Worm (Caenorhabditis elegans) whole organism, L4 larva: Measurements from ENCODE around the gene pro-2.

ENCODE experiments used
- D1046.2 ChIP-seq: fragments of 200-800 bp; sonication (Bioruptor generic); IDR thresholded peaks from 2 replicates; pipeline ENCODE4 v1.3.6; 2022; ENCODE audit warnings: missing genetic modification characterization, missing compliant biosample characterization
- F37D6.2 ChIP-seq: sonication (generic microtip); optimal IDR thresholded peaks from 2 replicates; lab custom pipeline; 2016; ENCODE audit warnings: mild to moderate bottlenecking, missing genetic modification characterization, missing compliant biosample characterization
- F44E2.7 ChIP-seq: fragments of 200-800 bp; sonication (Bioruptor generic); IDR thresholded peaks from 2 replicates; pipeline ENCODE4 v2.1.2; 2022; ENCODE audit warnings: missing genetic modification characterization, missing compliant biosample characterization
- R02D3.7 ChIP-seq: fragments of 150-350 bp; sonication (generic microtip); optimal IDR thresholded peaks from 3 replicates; lab custom pipeline; 2014; ENCODE audit warnings: missing biosample characterization, missing genetic modification characterization
- Y105C5A.15 ChIP-seq: fragments of 200-800 bp; sonication (Bioruptor generic); IDR thresholded peaks from 2 replicates; pipeline ENCODE4 v1.3.6; 2022; ENCODE audit warnings: missing genetic modification characterization, missing compliant biosample characterization
- Y75B8A.6 ChIP-seq: fragments of 200-800 bp; sonication (Bioruptor generic); IDR thresholded peaks from 2 replicates; pipeline ENCODE4 v1.3.6; 2022; ENCODE audit warnings: missing genetic modification reagents, missing genetic modification characterization, missing compliant biosample characterization
- ZK337.2 ChIP-seq: fragments of 200-800 bp; sonication (Bioruptor generic); IDR thresholded peaks from 2 replicates; pipeline ENCODE4 v1.3.6; 2022; ENCODE audit warnings: missing genetic modification reagents, missing genetic modification characterization, missing compliant biosample characterization
- ZK546.5 ChIP-seq, 2 experiments: sonication (generic microtip); optimal IDR thresholded peaks; 2 replicates each; lab custom pipeline; 2017; ENCODE audit warnings: missing biosample characterization in 2 of 2, missing genetic modification characterization in 2 of 2
- aha-1 ChIP-seq: fragments of 150-350 bp; peaks from one replicate; lab custom pipeline; 2014; ENCODE audit warnings: missing biosample characterization, missing genetic modification characterization
- arid-1 ChIP-seq: fragments of 200-800 bp; sonication (Bioruptor generic); conservative IDR thresholded peaks from 2 replicates; pipeline ENCODE4 v1.3.6; 2022; ENCODE audit warnings: missing genetic modification reagents, missing genetic modification characterization, missing compliant biosample characterization
- attf-4 ChIP-seq: sonication (generic microtip); optimal IDR thresholded peaks from 3 replicates; lab custom pipeline; 2017; ENCODE audit warnings: missing biosample characterization, missing genetic modification characterization
- ceh-20 ChIP-seq: fragments of 200-800 bp; sonication (Bioruptor generic); IDR thresholded peaks from 2 replicates; pipeline ENCODE4 v1.3.6; 2022; ENCODE audit warnings: missing genetic modification reagents, missing genetic modification characterization, missing compliant biosample characterization
- ces-1 ChIP-seq: fragments of 150-350 bp; sonication (generic microtip); optimal IDR thresholded peaks from 4 replicates; lab custom pipeline; 2014; ENCODE audit warnings: missing biosample characterization, missing genetic modification reagents, missing genetic modification characterization
- daf-8 ChIP-seq: fragments of 200-800 bp; sonication (Bioruptor generic); IDR thresholded peaks from 2 replicates; pipeline ENCODE4 v1.3.6; 2022; ENCODE audit warnings: missing genetic modification characterization, missing compliant biosample characterization
- dmd-6 ChIP-seq: fragments of 200-800 bp; sonication (Bioruptor generic); IDR thresholded peaks from 2 replicates; pipeline ENCODE4 v1.3.6; 2022; ENCODE audit warnings: missing genetic modification reagents, missing genetic modification characterization, missing compliant biosample characterization
- hif-1 ChIP-seq, 2 experiments: sonication (generic microtip); optimal IDR thresholded peaks; 2 replicates each; lab custom pipeline; 2016 to 2017; ENCODE audit warnings: missing compliant biosample characterization in 2 of 2, missing genetic modification characterization in 2 of 2, missing genetic modification reagents in 2 of 2, missing genotype in 2 of 2, mild to moderate bottlenecking in 1 of 2
- hlh-11 ChIP-seq: fragments of 200-800 bp; sonication (Bioruptor generic); optimal IDR thresholded peaks from 2 replicates; lab custom pipeline; 2018; ENCODE audit warnings: mild to moderate bottlenecking, missing genetic modification characterization, missing compliant biosample characterization
- hlh-30 ChIP-seq: sonication (generic microtip); optimal IDR thresholded peaks from 2 replicates; lab custom pipeline; 2017; ENCODE audit warnings: antibody characterized with exemption, mild to moderate bottlenecking, missing genetic modification characterization, missing compliant biosample characterization; ENCODE audit not compliant: insufficient read depth
- lir-3 ChIP-seq: sonication (generic microtip); optimal IDR thresholded peaks from 2 replicates; lab custom pipeline; 2016; ENCODE audit warnings: mild to moderate bottlenecking, missing genetic modification characterization, missing compliant biosample characterization
- lsy-2 ChIP-seq, 2 experiments: fragments of 150-350 bp in 1 of 2; sonication (generic microtip) in 1 of 2; optimal IDR thresholded peaks; 2 replicates each; lab custom pipeline; 2014 to 2017; ENCODE audit warnings: missing biosample characterization in 2 of 2, missing genetic modification characterization in 2 of 2
- mdl-1 ChIP-seq, 2 experiments: fragments of 150-350 bp in 1 of 2; sonication (generic microtip) in 1 of 2; optimal IDR thresholded peaks; 2 replicates each; lab custom pipeline; 2014 to 2017; ENCODE audit warnings: missing biosample characterization in 2 of 2, missing genetic modification characterization in 2 of 2
- mxl-2 ChIP-seq: fragments of 200-800 bp; sonication (Bioruptor generic); conservative IDR thresholded peaks from 2 replicates; pipeline ENCODE4 v1.3.6; 2022; ENCODE audit warnings: missing genetic modification reagents, missing genetic modification characterization, missing compliant biosample characterization
- mxl-3 ChIP-seq: fragments of 200-800 bp; sonication (Bioruptor generic); optimal IDR thresholded peaks from 2 replicates; lab custom pipeline; 2018; ENCODE audit warnings: mild to moderate bottlenecking, missing genetic modification characterization, missing compliant biosample characterization
- nhr-237 ChIP-seq: sonication (generic microtip); optimal IDR thresholded peaks from 2 replicates; lab custom pipeline; 2017; ENCODE audit warnings: missing biosample characterization, missing genetic modification characterization
- nhr-28 ChIP-seq: fragments of 150-350 bp; optimal IDR thresholded peaks from 2 replicates; lab custom pipeline; 2014; ENCODE audit warnings: missing biosample characterization, missing genetic modification characterization
- nhr-48 ChIP-seq: sonication (generic microtip); optimal IDR thresholded peaks from 2 replicates; lab custom pipeline; 2016; ENCODE audit warnings: mild to moderate bottlenecking, missing genetic modification characterization, missing compliant biosample characterization
- nhr-6 ChIP-seq: fragments of 150-350 bp; optimal IDR thresholded peaks from 2 replicates; lab custom pipeline; 2014; ENCODE audit warnings: missing biosample characterization, missing genetic modification characterization
- pha-4 ChIP-seq, 2 experiments: fragments of 150-350 bp in 1 of 2; fragments of 200-800 bp in 1 of 2; sonication (Bioruptor generic) in 1 of 2; IDR thresholded peaks in 1 of 2; optimal IDR thresholded peaks in 1 of 2; 2 replicates each; pipeline versions ENCODE4 v1.3.6 to Lab custom; 2014 to 2022; ENCODE audit warnings: missing genetic modification characterization in 2 of 2, missing genetic modification reagents in 2 of 2, missing biosample characterization in 1 of 2, missing compliant biosample characterization in 1 of 2
- pqm-1 ChIP-seq: sonication (generic microtip); optimal IDR thresholded peaks from 2 replicates; lab custom pipeline; 2017; ENCODE audit warnings: missing biosample characterization, missing genetic modification characterization
- rbr-2 ChIP-seq: sonication (generic microtip); optimal IDR thresholded peaks from 2 replicates; lab custom pipeline; 2016; ENCODE audit warnings: missing genotype, missing genetic modification characterization, missing compliant biosample characterization
- set-16 ChIP-seq: fragments of 200-800 bp; sonication (Bioruptor generic); IDR thresholded peaks from 2 replicates; pipeline ENCODE4 v1.3.6; 2022; ENCODE audit warnings: missing genetic modification reagents, missing genetic modification characterization, missing compliant biosample characterization
- snpc-1.2 ChIP-seq: fragments of 200-800 bp; sonication (Bioruptor generic); IDR thresholded peaks from 2 replicates; pipeline ENCODE4 v1.3.6; 2022; ENCODE audit warnings: missing genetic modification reagents, missing genetic modification characterization, missing compliant biosample characterization
- spr-1 ChIP-seq: sonication (generic microtip); optimal IDR thresholded peaks from 2 replicates; lab custom pipeline; 2016; ENCODE audit warnings: mild to moderate bottlenecking, missing genetic modification characterization, missing compliant biosample characterization
- tag-97 ChIP-seq: fragments of 200-800 bp; sonication (Bioruptor generic); IDR thresholded peaks from 2 replicates; pipeline ENCODE4 v1.3.6; 2022; ENCODE audit warnings: missing genetic modification characterization, missing compliant biosample characterization
- tra-1 ChIP-seq: fragments of 200-800 bp; sonication (Bioruptor generic); IDR thresholded peaks from 2 replicates; pipeline ENCODE4 v1.3.6; 2022; ENCODE audit warnings: missing genetic modification reagents, missing genetic modification characterization, missing compliant biosample characterization
- unc-62 ChIP-seq, 3 experiments: fragments of 150-350 bp in 1 of 3; sonication (generic microtip); optimal IDR thresholded peaks in 2 of 3; peaks in 1 of 3; 1 replicate in 1 of 3; 2 replicates in 2 of 3; lab custom pipeline; 2014 to 2017; ENCODE audit warnings: missing biosample characterization in 3 of 3, missing genetic modification characterization in 3 of 3, missing genetic modification reagents in 3 of 3, missing genotype in 1 of 3
- vab-7 ChIP-seq: fragments of 200-800 bp; sonication (Bioruptor generic); IDR thresholded peaks from 2 replicates; pipeline ENCODE4 v1.3.6; 2022; ENCODE audit warnings: missing genetic modification reagents, missing genetic modification characterization, missing compliant biosample characterization
- zfp-3 ChIP-seq: fragments of 200-800 bp; sonication (Bioruptor generic); conservative IDR thresholded peaks from 2 replicates; pipeline ENCODE4 v1.3.6; 2022; ENCODE audit warnings: missing genetic modification reagents, missing genetic modification characterization, missing compliant biosample characterization

pro-2 gene

ce11 chrII:10300082-10300749, 44.7 kb downstream of the pro-2 start, which contains the start of gene nep-26 (continued):
- TF ChIP-seq mxl-2 (GFP tag; lab: Robert Waterston, UW) (no peak), lir-3 (no peak), ZK546.5 (tag; optimal IDR thresholded peaks at IDR 0.05; lab: Kevin White, UChicago) (no peak), hif-1 (tag; optimal IDR thresholded peaks at IDR 0.05; lab: Kevin White, UChicago) (peak; percentile 14 to 94), rbr-2 (tag; lab: Kevin White, UChicago) (no peak), ces-1 (GFP tag; lab: Kevin White, UChicago) (no peak), hlh-11 (tag; lab: Kevin White, UChicago) (peak; percentile 41), hlh-30 (tag; lab: Kevin White, UChicago) (peak; percentile 64)

ce11 chrII:10294262-10294661, 50.6 kb downstream of the pro-2 start:
- no peak for TF ChIP-seq attf-4
- TF ChIP-seq dmd-6 (GFP tag; lab: Robert Waterston, UW) = peak; percentile 38
- no peak for TF ChIP-seq ZK337.2 (GFP tag; lab: Robert Waterston, UW)
- TF ChIP-seq mxl-3 (GFP tag; lab: Kevin White, UChicago) = no peak
- TF ChIP-seq hlh-30 (tag; lab: Kevin White, UChicago) = peak; percentile 46
- no peak for TF ChIP-seq pqm-1
- TF ChIP-seq nhr-28 (tag; lab: Kevin White, UChicago) = peak; percentile 68
- TF ChIP-seq arid-1 (GFP tag; lab: Robert Waterston, UW) = no peak
- no peak for TF ChIP-seq F37D6.2 (tag; lab: Kevin White, UChicago)
- no peak for TF ChIP-seq spr-1 (tag; lab: Kevin White, UChicago)
- no peak for TF ChIP-seq daf-8 (GFP tag; lab: Robert Waterston, UW)
- TF ChIP-seq Y105C5A.15 (GFP tag; lab: Robert Waterston, UW) = no peak
- TF ChIP-seq R02D3.7 = no peak
- TF ChIP-seq nhr-48 = no peak
- TF ChIP-seq unc-62 (GFP tag; optimal IDR thresholded peaks at IDR 0.05 in 1 of 2; lab: Kevin White, UChicago) = peak in 1 of 2 experiments; percentile 81
- TF ChIP-seq unc-62 (tag; optimal IDR thresholded peaks at IDR 0.05; lab: Kevin White, UChicago) = no peak
- TF ChIP-seq hlh-11 (tag; lab: Kevin White, UChicago) = no peak
- TF ChIP-seq ces-1 (GFP tag; lab: Kevin White, UChicago) = no peak
- no peak for TF ChIP-seq nhr-6 (tag; lab: Kevin White, UChicago)
- TF ChIP-seq set-16 (GFP tag; lab: Robert Waterston, UW) = no peak
- no peak for TF ChIP-seq aha-1 (tag; lab: Kevin White, UChicago)
- no peak for TF ChIP-seq D1046.2 (GFP tag; lab: Robert Waterston, UW)
- no peak for TF ChIP-seq Y75B8A.6 (GFP tag; lab: Robert Waterston, UW)
- TF ChIP-seq F44E2.7 (GFP tag; lab: Robert Waterston, UW) = no peak
- TF ChIP-seq lsy-2 (tag; optimal IDR thresholded peaks at IDR 0.05; lab: Kevin White, UChicago) = peak in 1 of 2 experiments; percentile 37
- no peak for TF ChIP-seq vab-7 (GFP tag; lab: Robert Waterston, UW)
- peak in 1 of 2 experiments; percentile 51 for TF ChIP-seq mdl-1 (tag; optimal IDR thresholded peaks at IDR 0.05; lab: Kevin White, UChicago)
- peak; percentile 57; the same call in 1 of the 2 replicates for TF ChIP-seq tra-1 (GFP tag; lab: Robert Waterston, UW)
- no peak for TF ChIP-seq snpc-1.2 (GFP tag; lab: Robert Waterston, UW)
- no peak for TF ChIP-seq rbr-2 (tag; lab: Kevin White, UChicago)
- peak; percentile 34; the same call in 1 of the 2 replicates for TF ChIP-seq ceh-20 (GFP tag; lab: Robert Waterston, UW)
- TF ChIP-seq zfp-3 (GFP tag; lab: Robert Waterston, UW) = no peak
- no peak for TF ChIP-seq tag-97 (GFP tag; lab: Robert Waterston, UW)
- TF ChIP-seq nhr-237 (tag; lab: Kevin White, UChicago) = no peak
- no peak for TF ChIP-seq pha-4 (GFP tag; IDR thresholded peaks at IDR 0.05; lab: Robert Waterston, UW)
- TF ChIP-seq pha-4 (tag; optimal IDR thresholded peaks at IDR 0.05; lab: Kevin White, UChicago) = no peak
